Fruit fly (Drosophila melanogaster) whole organism, embryonic: ENCODE results near the gene defl.
A peak's percentile ranks its signal among the peaks of the same experiment; 100 is the strongest.

Experiments used
- Bgb ChIP-seq: fragments of 200-800 bp; sonication (Bioruptor generic); IDR thresholded peaks from 2 replicates; pipeline ENCODE4 v1.3.6; 2022; ENCODE audit warnings: missing biosample characterization, missing genetic modification characterization; ENCODE audit not compliant: partially characterized antibody
- CG10431 ChIP-seq: fragments of 200-800 bp; sonication (Bioruptor generic); optimal IDR thresholded peaks from 3 replicates; lab custom pipeline; 2018; ENCODE audit warnings: missing biosample characterization, mild to moderate bottlenecking, missing genetic modification characterization
- CG12299 ChIP-seq: fragments of 200-800 bp; sonication (Bioruptor generic); optimal IDR thresholded peaks from 2 replicates; lab custom pipeline; 2018; ENCODE audit warnings: missing biosample characterization, mild to moderate bottlenecking, missing genetic modification characterization
- CG13296 ChIP-seq: fragments of 200-800 bp; sonication (Bioruptor generic); optimal IDR thresholded peaks from 3 replicates; lab custom pipeline; 2018; ENCODE audit warnings: missing biosample characterization, mild to moderate bottlenecking, missing genetic modification characterization
- CG1832 ChIP-seq: fragments of 200-800 bp; sonication (Bioruptor generic); optimal IDR thresholded peaks from 2 replicates; lab custom pipeline; 2017; ENCODE audit warnings: missing biosample characterization, mild to moderate bottlenecking, missing genetic modification characterization, inconsistent platforms
- CG2120 ChIP-seq: fragments of 200-800 bp; sonication (Bioruptor generic); optimal IDR thresholded peaks from 3 replicates; lab custom pipeline; 2016; ENCODE audit warnings: missing biosample characterization, missing genetic modification characterization
- CG2889 ChIP-seq: fragments of 200-800 bp; sonication (Bioruptor generic); IDR thresholded peaks from 3 replicates; pipeline ENCODE4 v1.3.6; 2022; ENCODE audit warnings: missing biosample characterization, missing genetic modification characterization
- CG3065 ChIP-seq: fragments of 200-800 bp; sonication (Bioruptor generic); optimal IDR thresholded peaks from 2 replicates; lab custom pipeline; 2016; ENCODE audit warnings: missing biosample characterization, missing genetic modification characterization
- CG31388 ChIP-seq: fragments of 200-800 bp; sonication (Bioruptor generic); optimal IDR thresholded peaks from 2 replicates; lab custom pipeline; 2016; ENCODE audit warnings: missing biosample characterization, missing genetic modification characterization
- CG3281 ChIP-seq: fragments of 200-800 bp; sonication (Bioruptor generic); optimal IDR thresholded peaks from 3 replicates; lab custom pipeline; 2017; ENCODE audit warnings: missing biosample characterization, mild to moderate bottlenecking, missing genetic modification characterization
- CG34224 ChIP-seq: fragments of 200-800 bp; sonication (Bioruptor generic); IDR thresholded peaks from 3 replicates; pipeline ENCODE4 v1.3.6; 2022; ENCODE audit warnings: missing biosample characterization, missing genetic modification characterization; ENCODE audit not compliant: partially characterized antibody
- CG3847 ChIP-seq: fragments of 200-800 bp; sonication (Bioruptor generic); IDR thresholded peaks from 2 replicates; pipeline ENCODE4 v1.3.6; 2022; ENCODE audit warnings: missing biosample characterization, missing genetic modification characterization
- CG4282 ChIP-seq: fragments of 200-800 bp; sonication (Bioruptor generic); optimal IDR thresholded peaks from 2 replicates; lab custom pipeline; 2016; ENCODE audit warnings: missing biosample characterization, missing genetic modification characterization
- CG4707 ChIP-seq: fragments of 200-800 bp; sonication (Bioruptor generic); optimal IDR thresholded peaks from 2 replicates; lab custom pipeline; 2018; ENCODE audit warnings: missing biosample characterization, mild to moderate bottlenecking, missing genetic modification characterization, moderate library complexity
- CG5245 ChIP-seq: fragments of 200-800 bp; sonication (Bioruptor generic); optimal IDR thresholded peaks from 3 replicates; lab custom pipeline; 2016; ENCODE audit warnings: missing biosample characterization, missing genetic modification characterization
- CG6175 ChIP-seq: fragments of 200-800 bp; sonication (Bioruptor generic); IDR thresholded peaks from 3 replicates; pipeline ENCODE4 v1.3.6; 2022; ENCODE audit warnings: missing biosample characterization, missing genetic modification characterization
- CG7928 ChIP-seq: fragments of 200-800 bp; sonication (Bioruptor generic); optimal IDR thresholded peaks from 2 replicates; lab custom pipeline; 2017; ENCODE audit warnings: missing biosample characterization, mild to moderate bottlenecking, missing genetic modification characterization
- CG8359 ChIP-seq: fragments of 200-800 bp; sonication (Bioruptor generic); optimal IDR thresholded peaks from 2 replicates; lab custom pipeline; 2017; ENCODE audit warnings: missing biosample characterization, mild to moderate bottlenecking, missing genetic modification characterization, borderline replicate concordance
- CG8944 ChIP-seq: fragments of 200-800 bp; sonication (Bioruptor generic); optimal IDR thresholded peaks from 3 replicates; lab custom pipeline; 2016; ENCODE audit warnings: missing biosample characterization, missing genetic modification characterization
- CG9727 ChIP-seq: fragments of 200-800 bp; sonication (Bioruptor generic); optimal IDR thresholded peaks from 3 replicates; lab custom pipeline; 2017; ENCODE audit warnings: missing biosample characterization, mild to moderate bottlenecking, missing genetic modification characterization
- Dip3 ChIP-seq: fragments of 200-800 bp; sonication (Bioruptor generic); optimal IDR thresholded peaks from 3 replicates; lab custom pipeline; 2016; ENCODE audit warnings: missing biosample characterization, missing genetic modification characterization
- Doc2 ChIP-seq: fragments of 200-800 bp; sonication (Bioruptor generic); IDR thresholded peaks from 2 replicates; pipeline ENCODE4 v1.3.6; 2022; ENCODE audit warnings: missing biosample characterization, missing genetic modification characterization
- E2f1 ChIP-seq: fragments of 200-800 bp; sonication (Bioruptor generic); IDR thresholded peaks from 2 replicates; pipeline ENCODE4 v1.3.6; 2022; ENCODE audit warnings: missing biosample characterization, missing genetic modification characterization
- Jarid2 ChIP-seq: fragments of 200-800 bp; sonication (Bioruptor generic); optimal IDR thresholded peaks from 3 replicates; lab custom pipeline; 2017; ENCODE audit warnings: mild to moderate bottlenecking, missing biosample characterization, missing genetic modification reagents, missing genetic modification characterization
- Lhr ChIP-seq: fragments of 200-800 bp; sonication (Bioruptor generic); optimal IDR thresholded peaks from 3 replicates; lab custom pipeline; 2017; ENCODE audit warnings: mild to moderate bottlenecking, missing biosample characterization, missing genetic modification reagents, missing genetic modification characterization
- Max ChIP-seq: fragments of 200-800 bp; sonication (Bioruptor generic); optimal IDR thresholded peaks from 2 replicates; lab custom pipeline; 2016; ENCODE audit warnings: missing biosample characterization, mild to moderate bottlenecking, missing genetic modification characterization
- Meics ChIP-seq: fragments of 200-800 bp; sonication (Bioruptor generic); optimal IDR thresholded peaks from 2 replicates; lab custom pipeline; 2017; ENCODE audit warnings: missing biosample characterization, mild to moderate bottlenecking, missing genetic modification characterization
- Nf-YC ChIP-seq: fragments of 200-800 bp; optimal IDR thresholded peaks from 3 replicates; lab custom pipeline; 2019; ENCODE audit warnings: missing biosample characterization, mild to moderate bottlenecking, missing genetic modification characterization, moderate library complexity
- NfI ChIP-seq: fragments of 200-800 bp; sonication (Bioruptor generic); optimal IDR thresholded peaks from 3 replicates; lab custom pipeline; 2018; ENCODE audit warnings: missing biosample characterization, mild to moderate bottlenecking, missing genetic modification characterization, moderate library complexity
- Optix ChIP-seq: fragments of 200-800 bp; sonication (Bioruptor generic); IDR thresholded peaks from 3 replicates; pipeline ENCODE4 v1.3.6; 2022; ENCODE audit warnings: missing biosample characterization, missing genetic modification characterization
- Side ChIP-seq: fragments of 200-800 bp; sonication (Bioruptor generic); optimal IDR thresholded peaks from 2 replicates; lab custom pipeline; 2016; ENCODE audit warnings: missing biosample characterization, missing genetic modification characterization
- Trl ChIP-seq, 3 experiments: fragments of >200 bp in 2 of 3; fragments of 200-800 bp in 1 of 3; sonication (Bioruptor generic) in 1 of 3; optimal IDR thresholded peaks; 2 replicates in 1 of 3; 3 replicates in 2 of 3; lab custom pipeline; 2016 to 2017; ENCODE audit warnings: missing biosample characterization in 1 of 3, missing genetic modification characterization in 1 of 3
- abd-A ChIP-seq: fragments of 200-800 bp; sonication (Bioruptor generic); optimal IDR thresholded peaks from 3 replicates; lab custom pipeline; 2019; ENCODE audit warnings: missing biosample characterization, mild to moderate bottlenecking, missing genetic modification characterization, moderate library complexity
- ara ChIP-seq: fragments of 200-800 bp; sonication (Bioruptor generic); IDR thresholded peaks from 2 replicates; pipeline ENCODE4 v1.3.6; 2022; ENCODE audit warnings: missing biosample characterization, missing genetic modification characterization
- bcd ChIP-seq: fragments of 200-800 bp; sonication (Bioruptor generic); optimal IDR thresholded peaks from 2 replicates; lab custom pipeline; 2017; ENCODE audit warnings: missing biosample characterization, mild to moderate bottlenecking, missing genetic modification characterization
- cad ChIP-seq: fragments of >200 bp; optimal IDR thresholded peaks from 2 replicates; lab custom pipeline; 2017; ENCODE audit warnings: missing biosample characterization, missing genetic modification characterization
- cwo ChIP-seq: fragments of 200-800 bp; sonication (Bioruptor generic); optimal IDR thresholded peaks from 3 replicates; lab custom pipeline; 2017; ENCODE audit warnings: missing biosample characterization, missing genetic modification characterization, mild to moderate bottlenecking, moderate library complexity, missing genetic modification reagents
- eve ChIP-seq, 2 experiments: fragments of >200 bp; optimal IDR thresholded peaks; 2 replicates each; lab custom pipeline; 2017; ENCODE audit warnings: missing biosample characterization in 2 of 2, missing genetic modification characterization in 2 of 2
- gt ChIP-seq: fragments of 200-800 bp; sonication (Bioruptor generic); IDR thresholded peaks from 2 replicates; pipeline ENCODE4 v1.3.6; 2022; ENCODE audit warnings: missing biosample characterization, missing genetic modification characterization
- klu ChIP-seq: fragments of 200-800 bp; sonication (Bioruptor generic); IDR thresholded peaks from 2 replicates; pipeline ENCODE4 v1.3.6; 2022; ENCODE audit warnings: missing biosample characterization, missing genetic modification characterization
- kni ChIP-seq: fragments of 200-800 bp; sonication (Bioruptor generic); optimal IDR thresholded peaks from 3 replicates; lab custom pipeline; 2017; ENCODE audit warnings: mild to moderate bottlenecking, missing biosample characterization, missing genetic modification reagents, missing genetic modification characterization
- knrl ChIP-seq: fragments of 200-800 bp; sonication (Bioruptor generic); IDR thresholded peaks from 3 replicates; pipeline ENCODE4 v1.3.6; 2022; ENCODE audit warnings: missing biosample characterization, missing genetic modification characterization; ENCODE audit not compliant: partially characterized antibody
- lov ChIP-seq, 2 experiments: fragments of 200-800 bp in 1 of 2; fragments of >200 bp in 1 of 2; sonication (Bioruptor generic) in 1 of 2; IDR thresholded peaks in 1 of 2; optimal IDR thresholded peaks in 1 of 2; 2 replicates in 1 of 2; 3 replicates in 1 of 2; pipeline versions ENCODE4 v1.3.6 to Lab custom; 2017 to 2022; ENCODE audit warnings: missing biosample characterization in 1 of 2, missing genetic modification characterization in 1 of 2
- pnt ChIP-seq: fragments of 200-800 bp; sonication (Bioruptor generic); optimal IDR thresholded peaks from 3 replicates; lab custom pipeline; 2016; ENCODE audit warnings: missing biosample characterization, missing genetic modification characterization
- ro ChIP-seq: fragments of 200-800 bp; sonication (Bioruptor generic); IDR thresholded peaks from 2 replicates; pipeline ENCODE4 v1.3.6; 2022; ENCODE audit warnings: missing biosample characterization, missing genetic modification characterization
- salm ChIP-seq: fragments of 200-800 bp; sonication (Bioruptor generic); optimal IDR thresholded peaks from 2 replicates; lab custom pipeline; 2018; ENCODE audit warnings: missing biosample characterization, mild to moderate bottlenecking, missing genetic modification characterization
- schlank ChIP-seq: fragments of 200-800 bp; sonication (Bioruptor generic); optimal IDR thresholded peaks from 2 replicates; lab custom pipeline; 2018; ENCODE audit warnings: missing biosample characterization, mild to moderate bottlenecking, missing genetic modification characterization
- tap ChIP-seq: fragments of 200-800 bp; optimal IDR thresholded peaks from 3 replicates; lab custom pipeline; 2019; ENCODE audit warnings: missing biosample characterization, mild to moderate bottlenecking, missing genetic modification characterization, moderate library complexity
- trem ChIP-seq: fragments of 200-800 bp; optimal IDR thresholded peaks from 3 replicates; lab custom pipeline; 2019; ENCODE audit warnings: missing biosample characterization, mild to moderate bottlenecking, missing genetic modification characterization, moderate library complexity

The defl gene

dm6 chr3L:9744060-9744549, 20.9 kb downstream of the defl start (continued):
- TF ChIP-seq Bgb (GFP tag; lab: Robert Waterston, UW), result no peak
- TF ChIP-seq schlank, result peak; percentile 17
- no peak for TF ChIP-seq gt (GFP tag; lab: Robert Waterston, UW)
- peak; percentile 86 for TF ChIP-seq Nf-YC (tag; lab: Kevin White, UChicago)
- peak; percentile 89 for TF ChIP-seq CG5245
- no peak for TF ChIP-seq lov (optimal IDR thresholded peaks at IDR 0.05; lab: Kevin White, UChicago)
- TF ChIP-seq lov (GFP tag; IDR thresholded peaks at IDR 0.05; lab: Robert Waterston, UW), result 0 out of 3 replicates have a peak, but pooled peaks have one; percentile 35
- peak; percentile 78 for TF ChIP-seq pnt (GFP tag; lab: Kevin White, UChicago)
- peak; percentile 84 for TF ChIP-seq kni
- peak; percentile 55; the same call in 1 of the 2 replicates for TF ChIP-seq klu (GFP tag; lab: Robert Waterston, UW)
- TF ChIP-seq CG31388, result peak; percentile 87
- peak; percentile 93 for TF ChIP-seq Max
- TF ChIP-seq ro (GFP tag; lab: Robert Waterston, UW), result peak; percentile 82
- no peak for TF ChIP-seq cad
- TF ChIP-seq trem (tag; lab: Kevin White, UChicago), result peak; percentile 70
- TF ChIP-seq CG12299 (tag; lab: Kevin White, UChicago), result peak; percentile 60
- peak; percentile 86 for TF ChIP-seq bcd (GFP tag; lab: Kevin White, UChicago)
- TF ChIP-seq ara (GFP tag; lab: Robert Waterston, UW), result peak; percentile 83
- peak; percentile 76 for TF ChIP-seq CG8359
- TF ChIP-seq Side (GFP tag; lab: Kevin White, UChicago), result peak; percentile 68
- no peak for TF ChIP-seq eve (GFP tag; optimal IDR thresholded peaks at IDR 0.05; lab: Kevin White, UChicago)
- peak; percentile 11; the same call in 1 of the 2 replicates for TF ChIP-seq Doc2 (GFP tag; lab: Robert Waterston, UW)
- peak; percentile 40 for TF ChIP-seq CG3065 (GFP tag; lab: Kevin White, UChicago)
- TF ChIP-seq CG4282 (GFP tag; lab: Kevin White, UChicago), result peak; percentile 4
- peak; percentile 52 for TF ChIP-seq Lhr (GFP tag; lab: Kevin White, UChicago)
- no peak for TF ChIP-seq knrl (GFP tag; lab: Robert Waterston, UW)
- TF ChIP-seq E2f1 (GFP tag; lab: Robert Waterston, UW), result peak; percentile 92
- peak; percentile 49 for TF ChIP-seq CG7928 (GFP tag; lab: Kevin White, UChicago)
- peak; percentile 77 for TF ChIP-seq CG3847
- TF ChIP-seq CG2120 (GFP tag; lab: Kevin White, UChicago), result peak; percentile 70
- peak; percentile 84 for TF ChIP-seq salm
- peak; percentile 89 for TF ChIP-seq Meics (GFP tag; lab: Kevin White, UChicago)
- no peak for TF ChIP-seq Trl (optimal IDR thresholded peaks at IDR 0.05; lab: Kevin White, UChicago)
- TF ChIP-seq Trl (GFP tag; optimal IDR thresholded peaks at IDR 0.05; lab: Kevin White, UChicago), result peak; percentile 82
- peak; percentile 37 for TF ChIP-seq Dip3 (GFP tag; lab: Kevin White, UChicago)
- peak; percentile 82 for TF ChIP-seq cwo
- TF ChIP-seq NfI (GFP tag; lab: Kevin White, UChicago), result peak; percentile 73
- TF ChIP-seq CG2889 (GFP tag; lab: Robert Waterston, UW), result peak; percentile 36; the same call in 1 of the 3 replicates
- TF ChIP-seq CG3281 (GFP tag; lab: Kevin White, UChicago), result peak; percentile 91
- peak; percentile 81 for TF ChIP-seq CG9727 (GFP tag; lab: Kevin White, UChicago)
- peak; percentile 71 for TF ChIP-seq Optix (GFP tag; lab: Robert Waterston, UW)
- peak; percentile 33 for TF ChIP-seq CG8944 (GFP tag; lab: Kevin White, UChicago)
- TF ChIP-seq CG34224 (GFP tag; lab: Robert Waterston, UW), result no peak
- TF ChIP-seq CG6175 (GFP tag; lab: Robert Waterston, UW), result peak; percentile 55; the same call in 1 of the 3 replicates
- peak; percentile 93 for TF ChIP-seq CG13296 (GFP tag; lab: Kevin White, UChicago)
- peak; percentile 93 for TF ChIP-seq CG4707
- peak; percentile 29 for TF ChIP-seq abd-A (tag; lab: Kevin White, UChicago)
- peak; percentile 91 for TF ChIP-seq tap (tag; lab: Kevin White, UChicago)
- TF ChIP-seq CG1832 (GFP tag; lab: Kevin White, UChicago), result no peak
- TF ChIP-seq Jarid2 (GFP tag; lab: Kevin White, UChicago), result peak; percentile 66
- TF ChIP-seq CG10431 (GFP tag; lab: Kevin White, UChicago), result peak; percentile 28
